Worm (Caenorhabditis elegans): Measurements from ENCODE around the gene glb-2.

DNA sequence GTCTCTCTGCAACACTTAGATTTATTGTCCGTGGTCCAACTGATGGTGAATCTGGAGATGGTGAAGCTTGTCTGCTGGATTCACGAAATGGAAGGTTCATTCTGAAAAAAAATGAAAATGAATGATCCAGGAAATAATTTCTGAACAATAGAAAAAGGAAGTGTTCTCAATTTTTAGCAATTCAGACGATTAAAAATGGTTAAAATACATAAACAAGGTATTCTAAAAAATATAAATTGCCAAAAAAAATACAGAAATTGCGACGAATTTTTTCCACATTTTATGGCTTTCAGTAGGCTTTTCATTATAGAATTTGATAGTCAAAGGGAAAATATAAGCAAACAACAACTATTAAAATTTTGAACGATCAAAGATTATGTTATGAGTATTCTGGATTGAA lies at the start of gene glb-2:
- TF ChIP-seq sptf-1 (tag; optimal IDR thresholded peaks at IDR 0.05): no peak
- no peak for TF ChIP-seq unc-62 (GFP tag; optimal IDR thresholded peaks at IDR 0.05)
- no peak for TF ChIP-seq nhr-12 (tag; optimal IDR thresholded peaks at IDR 0.05)
- no peak for TF ChIP-seq ces-1 (GFP tag; optimal IDR thresholded peaks at IDR 0.05)
- no peak for TF ChIP-seq lin-13 (tag; optimal IDR thresholded peaks at IDR 0.05)

Measured in whole organism, mixed stage, embryonic.